Worm (Caenorhabditis elegans) whole organism, midembryonic: ENCODE data around the gene ntp-1.

ENCODE experiments used
- tab-1 ChIP-seq: fragments of 200-800 bp; sonication (Bioruptor generic); IDR thresholded peaks from 2 replicates; pipeline ENCODE4 v1.3.6; 2022; ENCODE audit warnings: missing genetic modification characterization, missing compliant biosample characterization
- ztf-23 ChIP-seq: fragments of 200-800 bp; sonication (Bioruptor generic); IDR thresholded peaks from 2 replicates; pipeline ENCODE4 v1.3.6; 2022; ENCODE audit warnings: missing genetic modification reagents, missing genetic modification characterization, missing compliant biosample characterization

- TF ChIP-seq tab-1 (GFP tag; lab: Robert Waterston, UW) = no peak
- no peak for TF ChIP-seq ztf-23 (GFP tag; lab: Robert Waterston, UW)
These were observed 3.6 kb downstream of the ntp-1 start, which contains the start of gene rsp-6 for ce11 chrIV:7790801-7791588.
